Worm (Caenorhabditis elegans): Measurements from ENCODE around the gene hlh-19.

DNA sequence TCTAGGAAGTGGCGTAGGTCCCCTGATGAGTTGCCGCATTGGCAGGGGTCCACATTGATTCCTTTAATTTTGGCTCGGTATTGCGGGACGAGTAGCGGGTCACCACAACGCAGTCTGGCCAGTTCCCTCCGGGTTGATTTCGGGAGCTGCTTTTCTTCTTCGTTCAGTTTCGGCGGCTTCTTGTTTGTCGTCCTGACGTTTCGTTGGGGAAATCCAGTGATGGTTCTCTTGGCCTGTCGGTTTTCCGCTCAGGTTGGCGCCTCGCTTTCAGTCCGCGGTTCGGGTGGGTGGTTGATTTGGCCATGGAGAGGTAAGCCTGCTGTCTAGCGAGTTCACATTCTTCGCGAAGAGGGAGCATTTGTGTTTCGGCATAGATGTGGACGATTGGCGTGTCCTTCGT is 28.3 kb downstream of the hlh-19 start:
- TF ChIP-seq nhr-237 (tag; optimal IDR thresholded peaks at IDR 0.05) (no peak), nhr-25 (tag; optimal IDR thresholded peaks at IDR 0.05) (no peak)
